Fruit fly (Drosophila melanogaster) whole organism, prepupa: ENCODE data around the gene CG5810.

Experiments used
- CG10631 ChIP-seq: fragments of 200-800 bp; sonication (Bioruptor generic); optimal IDR thresholded peaks from 2 replicates; lab custom pipeline; 2016; ENCODE audit warnings: missing biosample characterization, missing genetic modification characterization
- CG10669 ChIP-seq: fragments of 200-800 bp; sonication (Bioruptor generic); optimal IDR thresholded peaks from 3 replicates; lab custom pipeline; 2018; ENCODE audit warnings: missing biosample characterization, mild to moderate bottlenecking, missing genetic modification characterization, moderate library complexity
- CG11294 ChIP-seq: fragments of 200-800 bp; sonication (Bioruptor generic); IDR thresholded peaks from 2 replicates; pipeline ENCODE4 v1.3.6; 2022; ENCODE audit warnings: missing biosample characterization, missing genetic modification characterization
- CG11762 ChIP-seq: fragments of 200-800 bp; sonication (Bioruptor generic); optimal IDR thresholded peaks from 3 replicates; lab custom pipeline; 2016; ENCODE audit warnings: missing biosample characterization, missing genetic modification characterization; ENCODE audit not compliant: insufficient read depth
- CG15336 ChIP-seq: fragments of 200-800 bp; sonication (Bioruptor generic); IDR thresholded peaks from 2 replicates; pipeline ENCODE4 v1.3.6; 2022; ENCODE audit warnings: missing biosample characterization, missing genetic modification characterization
- CG1621 ChIP-seq: fragments of 200-800 bp; sonication (Bioruptor generic); optimal IDR thresholded peaks from 3 replicates; lab custom pipeline; 2018; ENCODE audit warnings: missing biosample characterization, mild to moderate bottlenecking, missing genetic modification characterization
- CG16779 ChIP-seq: fragments of 200-800 bp; sonication (Bioruptor generic); optimal IDR thresholded peaks from 3 replicates; lab custom pipeline; 2017; ENCODE audit warnings: missing biosample characterization, mild to moderate bottlenecking, missing genetic modification characterization
- CG3032 ChIP-seq: fragments of 200-800 bp; optimal IDR thresholded peaks from 2 replicates; lab custom pipeline; 2019; ENCODE audit warnings: missing biosample characterization, mild to moderate bottlenecking, missing genetic modification characterization, moderate library complexity
- CG31627 ChIP-seq: fragments of 200-800 bp; sonication (Bioruptor generic); optimal IDR thresholded peaks from 3 replicates; lab custom pipeline; 2016; ENCODE audit warnings: missing biosample characterization, missing genetic modification characterization
- CG32006 ChIP-seq: fragments of 200-800 bp; sonication (Bioruptor generic); optimal IDR thresholded peaks from 3 replicates; lab custom pipeline; 2017; ENCODE audit warnings: missing biosample characterization, mild to moderate bottlenecking, missing genetic modification characterization
- CG34406 ChIP-seq: fragments of 200-800 bp; sonication (Bioruptor generic); optimal IDR thresholded peaks from 3 replicates; lab custom pipeline; 2016; ENCODE audit warnings: missing biosample characterization, missing genetic modification characterization
- CG3919 ChIP-seq: fragments of 200-800 bp; sonication (Bioruptor generic); optimal IDR thresholded peaks from 3 replicates; lab custom pipeline; 2016; ENCODE audit warnings: missing biosample characterization, missing genetic modification characterization
- CG4318 ChIP-seq: fragments of 200-800 bp; sonication (Bioruptor generic); optimal IDR thresholded peaks from 3 replicates; lab custom pipeline; 2017; ENCODE audit warnings: missing biosample characterization, mild to moderate bottlenecking, missing genetic modification characterization
- CG6163 ChIP-seq: fragments of 200-800 bp; sonication (Bioruptor generic); IDR thresholded peaks from 3 replicates; pipeline ENCODE4 v1.3.6; 2022; ENCODE audit warnings: missing biosample characterization, missing genetic modification characterization
- CG6276 ChIP-seq: fragments of 200-800 bp; sonication (Bioruptor generic); optimal IDR thresholded peaks from 2 replicates; lab custom pipeline; 2017; ENCODE audit warnings: missing biosample characterization, mild to moderate bottlenecking, missing genetic modification characterization
- CG6792 ChIP-seq: fragments of 200-800 bp; sonication (Bioruptor generic); optimal IDR thresholded peaks from 3 replicates; lab custom pipeline; 2016; ENCODE audit warnings: missing biosample characterization, missing genetic modification characterization
- CG6808 ChIP-seq: fragments of 200-800 bp; sonication (Bioruptor generic); optimal IDR thresholded peaks from 3 replicates; lab custom pipeline; 2017; ENCODE audit warnings: missing biosample characterization, missing genetic modification characterization, mild to moderate bottlenecking, moderate library complexity, missing genetic modification reagents
- CG6854 ChIP-seq: fragments of 200-800 bp; sonication (Bioruptor generic); optimal IDR thresholded peaks from 2 replicates; lab custom pipeline; 2017; ENCODE audit warnings: missing biosample characterization, mild to moderate bottlenecking, missing genetic modification characterization
- CG7368 ChIP-seq: fragments of 200-800 bp; sonication (Bioruptor generic); optimal IDR thresholded peaks from 3 replicates; lab custom pipeline; 2016; ENCODE audit warnings: missing biosample characterization, missing genetic modification characterization
- CG8119 ChIP-seq: fragments of 200-800 bp; sonication (Bioruptor generic); IDR thresholded peaks from 3 replicates; pipeline ENCODE4 v1.3.6; 2022; ENCODE audit warnings: missing biosample characterization, missing genetic modification characterization
- CG8319 ChIP-seq: fragments of 200-800 bp; sonication (Bioruptor generic); optimal IDR thresholded peaks from 3 replicates; lab custom pipeline; 2016; ENCODE audit warnings: missing biosample characterization, missing genetic modification characterization
- CG8632 ChIP-seq: fragments of 200-800 bp; sonication (Bioruptor generic); optimal IDR thresholded peaks from 3 replicates; lab custom pipeline; 2016; ENCODE audit warnings: missing biosample characterization, missing genetic modification characterization
- Eip75B ChIP-seq: fragments of 200-800 bp; sonication (Bioruptor generic); optimal IDR thresholded peaks from 3 replicates; lab custom pipeline; 2016; ENCODE audit warnings: missing biosample characterization, missing genetic modification characterization
- Eip78C ChIP-seq: fragments of 200-800 bp; sonication (Bioruptor generic); peaks from one replicate; lab custom pipeline; 2016; ENCODE audit warnings: missing biosample characterization, missing genetic modification characterization
- Eip93F ChIP-seq: fragments of 200-800 bp; sonication (Bioruptor generic); optimal IDR thresholded peaks from 2 replicates; lab custom pipeline; 2016; ENCODE audit warnings: missing biosample characterization, mild to moderate bottlenecking, missing genetic modification characterization
- Ets21C ChIP-seq: fragments of 200-800 bp; sonication (Bioruptor generic); optimal IDR thresholded peaks from 3 replicates; lab custom pipeline; 2016; ENCODE audit warnings: missing biosample characterization, missing genetic modification characterization
- Ets96B ChIP-seq: fragments of 200-800 bp; optimal IDR thresholded peaks from 2 replicates; lab custom pipeline; 2019; ENCODE audit warnings: missing biosample characterization, mild to moderate bottlenecking, missing genetic modification characterization, moderate library complexity
- Gug ChIP-seq: fragments of 200-800 bp; sonication (Bioruptor generic); IDR thresholded peaks from 2 replicates; pipeline ENCODE4 v1.3.6; 2022; ENCODE audit warnings: missing biosample characterization, missing genetic modification characterization
- Hr38 ChIP-seq: sonication (Bioruptor generic); optimal IDR thresholded peaks from 2 replicates; lab custom pipeline; 2016; ENCODE audit warnings: missing biosample characterization, missing genetic modification characterization
- Hr39 ChIP-seq: fragments of 200-800 bp; sonication (Bioruptor generic); optimal IDR thresholded peaks from 2 replicates; lab custom pipeline; 2016; ENCODE audit warnings: missing biosample characterization, missing genetic modification characterization
- Hr4 ChIP-seq: fragments of 200-800 bp; sonication (Bioruptor generic); optimal IDR thresholded peaks from 3 replicates; lab custom pipeline; 2016; ENCODE audit warnings: missing biosample characterization, missing genetic modification characterization
- Met ChIP-seq: fragments of 200-800 bp; sonication (Bioruptor generic); optimal IDR thresholded peaks from 3 replicates; lab custom pipeline; 2016; ENCODE audit warnings: missing biosample characterization, missing genetic modification characterization
- OdsH ChIP-seq: fragments of 200-800 bp; sonication (Bioruptor generic); optimal IDR thresholded peaks from 3 replicates; lab custom pipeline; 2016; ENCODE audit warnings: missing biosample characterization, missing genetic modification characterization
- Smox ChIP-seq: fragments of 200-800 bp; sonication (Bioruptor generic); optimal IDR thresholded peaks from 3 replicates; lab custom pipeline; 2016; ENCODE audit warnings: missing biosample characterization, missing genetic modification characterization
- Sox102F ChIP-seq: fragments of 200-800 bp; sonication (Bioruptor generic); optimal IDR thresholded peaks from 2 replicates; lab custom pipeline; 2016; ENCODE audit warnings: missing biosample characterization, mild to moderate bottlenecking, missing genetic modification characterization
- Sox15 ChIP-seq: fragments of 200-800 bp; sonication (Bioruptor generic); optimal IDR thresholded peaks from 3 replicates; lab custom pipeline; 2016; ENCODE audit warnings: missing biosample characterization, missing genetic modification characterization
- achi ChIP-seq: fragments of 200-800 bp; sonication (Bioruptor generic); optimal IDR thresholded peaks from 3 replicates; lab custom pipeline; 2016; ENCODE audit warnings: missing biosample characterization, missing genetic modification characterization
- cyc ChIP-seq: fragments of 200-800 bp; sonication (Bioruptor generic); optimal IDR thresholded peaks from 3 replicates; lab custom pipeline; 2016; ENCODE audit warnings: missing biosample characterization, missing genetic modification characterization
- dac ChIP-seq: fragments of 200-800 bp; sonication (Bioruptor generic); optimal IDR thresholded peaks from 2 replicates; lab custom pipeline; 2017; ENCODE audit warnings: missing biosample characterization, mild to moderate bottlenecking, missing genetic modification characterization
- dsx ChIP-seq: fragments of 200-800 bp; optimal IDR thresholded peaks from 3 replicates; lab custom pipeline; 2019; ENCODE audit warnings: missing biosample characterization, mild to moderate bottlenecking, missing genetic modification characterization, moderate library complexity; ENCODE audit not compliant: poor library complexity, severe bottlenecking
- eg ChIP-seq: fragments of 200-800 bp; sonication (Bioruptor generic); IDR thresholded peaks from 3 replicates; pipeline ENCODE4 v1.3.6; 2022; ENCODE audit warnings: missing biosample characterization, missing genetic modification characterization
- esn ChIP-seq: fragments of 200-800 bp; sonication (Bioruptor generic); optimal IDR thresholded peaks from 2 replicates; lab custom pipeline; 2016; ENCODE audit warnings: missing biosample characterization, mild to moderate bottlenecking, missing genetic modification characterization, moderate library complexity
- fd59A ChIP-seq: fragments of 200-800 bp; sonication (Bioruptor generic); optimal IDR thresholded peaks from 2 replicates; lab custom pipeline; 2017; ENCODE audit warnings: missing biosample characterization, mild to moderate bottlenecking, missing genetic modification characterization, missing genetic modification reagents
- fd85E ChIP-seq: fragments of 200-800 bp; sonication (Bioruptor generic); optimal IDR thresholded peaks from 3 replicates; lab custom pipeline; 2016; ENCODE audit warnings: missing biosample characterization, missing genetic modification characterization
- pdm3 ChIP-seq: fragments of 200-800 bp; sonication (Bioruptor generic); optimal IDR thresholded peaks from 3 replicates; lab custom pipeline; 2016; ENCODE audit warnings: missing biosample characterization, missing genetic modification characterization
- salr ChIP-seq, 2 experiments: fragments of 200-800 bp; sonication (Bioruptor generic); optimal IDR thresholded peaks; 3 replicates each; lab custom pipeline; 2016 to 2018; ENCODE audit warnings: missing biosample characterization in 2 of 2, missing genetic modification characterization in 2 of 2, mild to moderate bottlenecking in 1 of 2
- spab ChIP-seq: fragments of 200-800 bp; sonication (Bioruptor generic); optimal IDR thresholded peaks from 2 replicates; lab custom pipeline; 2017; ENCODE audit warnings: missing biosample characterization, mild to moderate bottlenecking, missing genetic modification characterization, missing genetic modification reagents
- ss ChIP-seq, 2 experiments: fragments of 200-800 bp; sonication (Bioruptor generic); optimal IDR thresholded peaks; 2 replicates in 1 of 2; 3 replicates in 1 of 2; lab custom pipeline; 2017 to 2018; ENCODE audit warnings: mild to moderate bottlenecking in 2 of 2, missing biosample characterization in 2 of 2, missing genetic modification characterization in 2 of 2, moderate library complexity in 1 of 2
- svp ChIP-seq: fragments of 200-800 bp; sonication (Bioruptor generic); peaks from one replicate; lab custom pipeline; 2016; ENCODE audit warnings: missing biosample characterization, missing genetic modification characterization
- topi ChIP-seq: fragments of 200-800 bp; sonication (Bioruptor generic); optimal IDR thresholded peaks from 3 replicates; lab custom pipeline; 2016; ENCODE audit warnings: missing biosample characterization, missing genetic modification characterization
- vri ChIP-seq: fragments of 200-800 bp; sonication (Bioruptor generic); optimal IDR thresholded peaks from 3 replicates; lab custom pipeline; 2016; ENCODE audit warnings: missing biosample characterization, mild to moderate bottlenecking, missing genetic modification characterization

The CG5810 gene

DNA sequence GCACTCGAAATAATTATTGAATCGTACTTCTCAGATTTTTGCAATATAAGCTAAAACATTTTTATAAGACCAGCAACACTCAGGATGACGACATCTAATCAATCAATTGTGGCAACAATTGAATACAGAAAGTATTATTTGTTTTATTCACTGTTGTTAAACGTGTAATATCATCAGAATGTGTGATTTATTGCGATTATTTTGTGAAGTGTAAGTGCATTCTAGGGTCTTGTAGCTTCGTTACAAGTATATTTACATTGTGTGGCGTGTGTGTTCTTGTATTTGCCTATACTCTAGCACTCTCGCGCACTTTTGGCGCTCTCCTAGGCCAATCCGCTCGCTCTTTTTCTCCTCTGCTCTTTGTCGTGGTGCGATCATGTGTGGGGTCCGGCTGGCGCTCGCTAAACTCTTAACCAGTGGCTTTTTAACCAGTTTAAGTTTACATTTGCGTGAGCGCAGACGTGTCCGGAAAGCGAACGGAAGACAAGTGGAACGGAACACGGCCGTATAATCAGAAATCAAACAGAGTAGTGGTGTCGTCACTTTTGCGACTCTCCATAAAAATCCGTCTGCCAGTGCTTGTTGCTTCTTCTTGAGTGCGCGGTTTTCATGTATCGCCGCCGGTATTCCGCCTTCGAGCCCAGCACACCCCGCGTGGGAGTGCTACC is 41.1 kb downstream of the CG5810 start:
- TF ChIP-seq CG3032 (peak; percentile 87), esn (GFP tag; lab: Kevin White, UChicago) (peak; percentile 91), Sox15 (GFP tag; lab: Kevin White, UChicago) (peak; percentile 86), Hr39 (GFP tag; lab: Kevin White, UChicago) (peak; percentile 90), CG32006 (GFP tag; lab: Kevin White, UChicago) (peak; percentile 98), CG4318 (peak; percentile 94), salr (GFP tag; optimal IDR thresholded peaks at IDR 0.05; lab: Kevin White, UChicago) (peak; percentile 84 to 97), CG16779 (tag; lab: Kevin White, UChicago) (peak; percentile 83), Smox (peak; percentile 85), Hr38 (GFP tag; lab: Kevin White, UChicago) (peak; percentile 10), CG6792 (peak; percentile 88), CG31627 (GFP tag; lab: Kevin White, UChicago) (peak; percentile 87), CG8119 (GFP tag; lab: Robert Waterston, UW) (peak; percentile 92), dac (GFP tag; lab: Kevin White, UChicago) (peak; percentile 91), Eip75B (GFP tag; lab: Kevin White, UChicago) (peak; percentile 97), CG1621 (tag; lab: Kevin White, UChicago) (peak; percentile 84), CG10631 (GFP tag; lab: Kevin White, UChicago) (peak; percentile 93), CG10669 (GFP tag; lab: Kevin White, UChicago) (peak; percentile 90), CG7368 (GFP tag; lab: Kevin White, UChicago) (peak; percentile 84), Ets21C (GFP tag; lab: Kevin White, UChicago) (peak; percentile 70), cyc (GFP tag; lab: Kevin White, UChicago) (peak; percentile 80), Ets96B (tag; lab: Kevin White, UChicago) (peak; percentile 93), Met (peak; percentile 88), CG8319 (GFP tag; lab: Kevin White, UChicago) (peak; percentile 84), topi (GFP tag; lab: Kevin White, UChicago) (peak; percentile 87), Eip93F (GFP tag; lab: Kevin White, UChicago) (peak; percentile 73), CG8632 (GFP tag; lab: Kevin White, UChicago) (peak; percentile 86), CG6163 (GFP tag; lab: Robert Waterston, UW) (peak; percentile 93), CG11294 (GFP tag; lab: Robert Waterston, UW) (peak; percentile 88), ss (GFP tag; optimal IDR thresholded peaks at IDR 0.05; lab: Kevin White, UChicago) (peak; percentile 81 to 85), CG6854 (GFP tag; lab: Kevin White, UChicago) (no peak), dsx (GFP tag; lab: Kevin White, UChicago) (peak; percentile 91), CG11762 (GFP tag; lab: Kevin White, UChicago) (peak; percentile 95), fd59A (GFP tag; lab: Kevin White, UChicago) (peak; percentile 89), CG15336 (GFP tag; lab: Robert Waterston, UW) (peak; percentile 95), OdsH (peak; percentile 95), CG3919 (GFP tag; lab: Kevin White, UChicago) (peak; percentile 93), fd85E (GFP tag; lab: Kevin White, UChicago) (peak; percentile 77), Hr4 (GFP tag; lab: Kevin White, UChicago) (peak; percentile 97), spab (GFP tag; lab: Kevin White, UChicago) (peak; percentile 88), achi (GFP tag; lab: Kevin White, UChicago) (peak; percentile 92), CG34406 (peak; percentile 90), eg (GFP tag; lab: Robert Waterston, UW) (peak; percentile 91), Eip78C (GFP tag; lab: Kevin White, UChicago) (peak; percentile 99), svp (GFP tag; lab: Kevin White, UChicago) (peak; percentile 97), CG6276 (GFP tag; lab: Kevin White, UChicago) (peak; percentile 93), Sox102F (GFP tag; lab: Kevin White, UChicago) (peak; percentile 79), Gug (GFP tag; lab: Robert Waterston, UW) (peak; percentile 91), vri (GFP tag; lab: Kevin White, UChicago) (peak; percentile 55), pdm3 (GFP tag; lab: Kevin White, UChicago) (peak; percentile 96), CG6808 (GFP tag; lab: Kevin White, UChicago) (peak; percentile 81)
